Worm (Caenorhabditis elegans) whole organism, young adult: ENCODE results near the gene Y48G9A.6.

Experiments
- B0336.3 ChIP-seq: fragments of 200-800 bp; sonication (Bioruptor generic); IDR thresholded peaks from 2 replicates; pipeline ENCODE4 v1.3.6; 2022; ENCODE audit warnings: missing genetic modification characterization, missing compliant biosample characterization
- ama-1 ChIP-seq, 3 experiments: fragments of 150-350 bp in 1 of 3; sonication (generic microtip) in 2 of 3; optimal IDR thresholded peaks; 2 replicates each; lab custom pipeline; 2014 to 2018; ENCODE audit warnings: missing biosample characterization in 2 of 3, missing genetic modification characterization in 2 of 3, missing genetic modification reagents in 2 of 3
- ccch-3 ChIP-seq: fragments of 200-800 bp; sonication (Bioruptor generic); optimal IDR thresholded peaks from 2 replicates; lab custom pipeline; 2018; ENCODE audit warnings: mild to moderate bottlenecking, missing genetic modification characterization, missing compliant biosample characterization
- ceh-58 ChIP-seq: fragments of 200-800 bp; sonication (Bioruptor generic); IDR thresholded peaks from 2 replicates; pipeline ENCODE4 v1.3.6; 2022; ENCODE audit warnings: missing genetic modification characterization, missing compliant biosample characterization
- ets-4 ChIP-seq: fragments of 200-800 bp; sonication (Bioruptor generic); optimal IDR thresholded peaks from 2 replicates; lab custom pipeline; 2018; ENCODE audit warnings: mild to moderate bottlenecking, missing genetic modification characterization, missing compliant biosample characterization
- gei-17 ChIP-seq: fragments of 200-800 bp; sonication (Bioruptor generic); optimal IDR thresholded peaks from 2 replicates; lab custom pipeline; 2018; ENCODE audit warnings: mild to moderate bottlenecking, missing genetic modification characterization, missing compliant biosample characterization
- lir-1 ChIP-seq: fragments of 200-800 bp; sonication (Bioruptor generic); conservative IDR thresholded peaks from 2 replicates; pipeline ENCODE4 v1.3.6; 2022; ENCODE audit warnings: missing genetic modification reagents, missing genetic modification characterization, missing compliant biosample characterization
- nfya-2 ChIP-seq: fragments of 200-800 bp; sonication (Bioruptor generic); IDR thresholded peaks from 2 replicates; pipeline ENCODE4 v1.3.6; 2022; ENCODE audit warnings: missing genetic modification reagents, missing genetic modification characterization, missing compliant biosample characterization
- nhr-27 ChIP-seq: fragments of 200-800 bp; sonication (Bioruptor generic); optimal IDR thresholded peaks from 2 replicates; lab custom pipeline; 2018; ENCODE audit warnings: mild to moderate bottlenecking, missing genetic modification characterization, moderate library complexity, missing compliant biosample characterization
- zim-3 ChIP-seq: sonication (generic microtip); optimal IDR thresholded peaks from 2 replicates; lab custom pipeline; 2017; ENCODE audit warnings: mild to moderate bottlenecking, missing genetic modification characterization, moderate library complexity, missing compliant biosample characterization
- ztf-18 ChIP-seq: sonication (generic microtip); optimal IDR thresholded peaks from 2 replicates; lab custom pipeline; 2016; ENCODE audit warnings: missing genotype, mild to moderate bottlenecking, missing genetic modification characterization, missing compliant biosample characterization

DNA sequence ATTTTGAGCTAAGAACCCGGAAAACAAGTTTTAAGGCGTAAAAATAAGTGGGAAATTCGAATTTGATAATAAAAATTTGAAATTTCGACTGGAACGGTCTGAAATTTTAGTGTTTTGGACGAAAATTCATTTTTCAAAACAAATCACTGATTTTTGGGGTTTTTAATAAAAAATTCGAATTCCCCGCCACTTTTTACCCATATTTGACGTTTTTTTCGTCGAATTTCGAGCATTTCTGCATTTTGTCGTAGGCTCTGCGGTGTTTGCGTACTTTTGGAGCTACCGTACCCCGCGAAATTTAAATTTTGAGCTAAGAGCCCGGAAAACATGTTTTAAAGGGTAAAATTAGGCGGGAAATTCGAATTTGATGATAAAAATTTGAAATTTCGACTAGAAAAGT lies 32.9 kb downstream of the Y48G9A.6 start:
- TF ChIP-seq ztf-18 (tag; lab: Kevin White, UChicago) (no peak), ceh-58 (GFP tag; lab: Robert Waterston, UW) (no peak), ccch-3 (GFP tag; lab: Kevin White, UChicago) (no peak), zim-3 (tag; lab: Kevin White, UChicago) (no peak), nhr-27 (tag; lab: Kevin White, UChicago) (no peak), ets-4 (no peak), gei-17 (GFP tag; lab: Kevin White, UChicago) (no peak), ama-1 (optimal IDR thresholded peaks at IDR 0.05; lab: Kevin White, UChicago) (no peak), ama-1 (GFP tag; optimal IDR thresholded peaks at IDR 0.05; lab: Kevin White, UChicago) (no peak), lir-1 (no peak), B0336.3 (GFP tag; lab: Robert Waterston, UW) (no peak), nfya-2 (no peak)
